Worm (Caenorhabditis elegans) whole organism, midembryonic: Measurements from ENCODE around the gene F59A6.3.

Source experiments
- T22C8.4 ChIP-seq: fragments of 200-800 bp; sonication (Bioruptor generic); IDR thresholded peaks from 2 replicates; pipeline ENCODE4 v1.3.6; 2022; ENCODE audit warnings: missing genetic modification characterization, missing compliant biosample characterization
- cog-1 ChIP-seq: sonication (generic microtip); optimal IDR thresholded peaks from 2 replicates; lab custom pipeline; 2016; ENCODE audit warnings: missing genetic modification characterization, missing compliant biosample characterization
- flt-1 ChIP-seq: fragments of 200-800 bp; sonication (Bioruptor generic); IDR thresholded peaks from 2 replicates; pipeline ENCODE4 v1.3.6; 2022; ENCODE audit warnings: missing genetic modification characterization, missing compliant biosample characterization
- ref-1 ChIP-seq: fragments of 200-800 bp; sonication (Bioruptor generic); conservative IDR thresholded peaks from 2 replicates; pipeline ENCODE4 v1.3.6; 2022; ENCODE audit warnings: missing genetic modification reagents, missing genetic modification characterization, missing compliant biosample characterization
- tab-1 ChIP-seq: fragments of 200-800 bp; sonication (Bioruptor generic); IDR thresholded peaks from 2 replicates; pipeline ENCODE4 v1.3.6; 2022; ENCODE audit warnings: missing genetic modification characterization, missing compliant biosample characterization

- no peak for TF ChIP-seq T22C8.4 (GFP tag; lab: Robert Waterston, UW)
- TF ChIP-seq flt-1 (GFP tag; lab: Robert Waterston, UW) = no peak
- no peak for TF ChIP-seq cog-1 (tag; lab: Kevin White, UChicago)
- TF ChIP-seq ref-1 = no peak
- no peak for TF ChIP-seq tab-1 (GFP tag; lab: Robert Waterston, UW)
Measured at ce11 chrII:4985961-4986503, 22.1 kb upstream of the F59A6.3 start.
